Fruit fly (Drosophila melanogaster) Kc167 (cell line): Measurements from ENCODE around the gene Hmt-1.
"Not testable (repeated sequence)": the region's sequence is repeated elsewhere in the genome, so short reads cannot be mapped to it uniquely, and the experiment has no call there.

ENCODE experiments used
- Myc ChIP-seq: fragments of >200 bp; optimal IDR thresholded peaks from 2 replicates; lab custom pipeline; 2017; ENCODE audit warnings: missing external identifiers
- Sin3A ChIP-seq: fragments of >200 bp; optimal IDR thresholded peaks from 2 replicates; lab custom pipeline; 2018; ENCODE audit warnings: missing external identifiers
- h ChIP-seq: fragments of >200 bp; optimal IDR thresholded peaks from 3 replicates; lab custom pipeline; 2018; ENCODE audit warnings: missing external identifiers
- insv ChIP-seq: fragments of >200 bp; optimal IDR thresholded peaks from 3 replicates; lab custom pipeline; 2018; ENCODE audit warnings: missing external identifiers
- psq ChIP-seq: fragments of >200 bp; optimal IDR thresholded peaks from 2 replicates; lab custom pipeline; 2017; ENCODE audit warnings: missing external identifiers
- ttk ChIP-seq: sonication (Bioruptor generic); optimal IDR thresholded peaks from 2 replicates; lab custom pipeline; 2017; ENCODE audit warnings: missing external identifiers

Hmt-1 gene

dm6 chr3R:15857189-15857767 is at the start of gene Hmt-1:
TSS of gene Hmt-1 (minus strand) at chr3R:15857470.
- TF ChIP-seq psq (no peak), ttk (lab: Kevin White, UChicago) (no peak), Myc (lab: Kevin White, UChicago) (no peak), h (lab: Kevin White, UChicago) (no peak), insv (lab: Kevin White, UChicago) (no peak), Sin3A (lab: Kevin White, UChicago) (no peak)

dm6 chr3R:15904543-15904942 is 47.3 kb upstream of the Hmt-1 start, which contains the start of gene glob1:
TSS of gene glob1 (minus strand) at chr3R:15904643.
- not testable (repeated sequence) for TF ChIP-seq psq; h (lab: Kevin White, UChicago); Sin3A (lab: Kevin White, UChicago)

- TF ChIP-seq Sin3A (lab: Kevin White, UChicago): no peak
- TF ChIP-seq h (lab: Kevin White, UChicago): no peak
- TF ChIP-seq Myc (lab: Kevin White, UChicago): no peak
- TF ChIP-seq ttk (lab: Kevin White, UChicago): no peak
- TF ChIP-seq psq: no peak
- no peak for TF ChIP-seq insv (lab: Kevin White, UChicago)
Measured at dm6 chr3R:15899650-15900049, 42.4 kb upstream of the Hmt-1 start.

- TF ChIP-seq insv (lab: Kevin White, UChicago) (no peak), Myc (lab: Kevin White, UChicago) (no peak), psq (no peak), h (lab: Kevin White, UChicago) (no peak), Sin3A (lab: Kevin White, UChicago) (no peak), ttk (lab: Kevin White, UChicago) (no peak)
Measured at dm6 chr3R:15898302-15898701, 41.0 kb upstream of the Hmt-1 start.

- TF ChIP-seq h (lab: Kevin White, UChicago) (no peak), psq (no peak)
Measured at dm6 chr3R:15895978-15896377, 38.7 kb upstream of the Hmt-1 start, which contains the start of gene CG14877. TSS of gene CG14877 (minus strand) at chr3R:15896078.

- TF ChIP-seq Sin3A (lab: Kevin White, UChicago) (no peak), ttk (lab: Kevin White, UChicago) (no peak), psq (no peak), h (lab: Kevin White, UChicago) (no peak), insv (lab: Kevin White, UChicago) (no peak), Myc (lab: Kevin White, UChicago) (no peak)
Measured at dm6 chr3R:15891188-15891820, 34.0 kb upstream of the Hmt-1 start.

- no peak for TF ChIP-seq Sin3A (lab: Kevin White, UChicago)
- TF ChIP-seq insv (lab: Kevin White, UChicago): no peak
- TF ChIP-seq h (lab: Kevin White, UChicago): no peak
- TF ChIP-seq ttk (lab: Kevin White, UChicago): no peak
- TF ChIP-seq psq: no peak
Measured at dm6 chr3R:15875611-15876010, 18.3 kb upstream of the Hmt-1 start, which contains the start of gene CG31183. TSS of gene CG31183 (minus strand) at chr3R:15875939.

- no peak for TF ChIP-seq Sin3A (lab: Kevin White, UChicago)
- TF ChIP-seq psq: no peak
- no peak for TF ChIP-seq insv (lab: Kevin White, UChicago)
- TF ChIP-seq Myc (lab: Kevin White, UChicago): no peak
- no peak for TF ChIP-seq h (lab: Kevin White, UChicago)
- TF ChIP-seq ttk (lab: Kevin White, UChicago): no peak
Measured at dm6 chr3R:15872829-15873440, 15.7 kb upstream of the Hmt-1 start.

dm6 chr3R:15859896-15860295 is 2.6 kb upstream of the Hmt-1 start, which contains the start of gene CG9632:
TSS of gene CG9632 (plus strand) at chr3R:15860196.
- TF ChIP-seq psq: no peak
- no peak for TF ChIP-seq ttk (lab: Kevin White, UChicago)
- TF ChIP-seq Myc (lab: Kevin White, UChicago): no peak
- TF ChIP-seq Sin3A (lab: Kevin White, UChicago): no peak
- no peak for TF ChIP-seq insv (lab: Kevin White, UChicago)
- no peak for TF ChIP-seq h (lab: Kevin White, UChicago)

dm6 chr3R:15853347-15853746 is 3.9 kb downstream of the Hmt-1 start, which contains the start of gene cv-d:
TSS of gene cv-d (minus strand) at chr3R:15853581.
- TF ChIP-seq Sin3A (lab: Kevin White, UChicago) (no peak), psq (no peak), insv (lab: Kevin White, UChicago) (no peak), h (lab: Kevin White, UChicago) (no peak), ttk (lab: Kevin White, UChicago) (no peak), Myc (lab: Kevin White, UChicago) (no peak)

- TF ChIP-seq ttk (lab: Kevin White, UChicago): no peak
- no peak for TF ChIP-seq Myc (lab: Kevin White, UChicago)
- TF ChIP-seq Sin3A (lab: Kevin White, UChicago): no peak
- TF ChIP-seq psq: no peak
- no peak for TF ChIP-seq h (lab: Kevin White, UChicago)
- TF ChIP-seq insv (lab: Kevin White, UChicago): no peak
Measured at dm6 chr3R:15851912-15852311, 5.4 kb downstream of the Hmt-1 start.

- TF ChIP-seq psq (no peak), Myc (lab: Kevin White, UChicago) (no peak), h (lab: Kevin White, UChicago) (no peak), Sin3A (lab: Kevin White, UChicago) (no peak), ttk (lab: Kevin White, UChicago) (no peak), insv (lab: Kevin White, UChicago) (no peak)
Measured at dm6 chr3R:15846234-15846633, 11.0 kb downstream of the Hmt-1 start, which contains the start of gene CG4546. TSS of gene CG4546 (plus strand) at chr3R:15846534.
